Fruit fly (Drosophila melanogaster): ENCODE results near the gene CG31249.

- TF ChIP-seq CG3919 (GFP tag; optimal IDR thresholded peaks at IDR 0.05) (no peak), fd85E (GFP tag; optimal IDR thresholded peaks at IDR 0.05) (no peak)
Measured at dm6 chr3R:17712623-17713521, 26.0 kb upstream of the CG31249 start.
